Fruit fly (Drosophila melanogaster): Measurements from ENCODE around the gene Alp12.

dm6 chr2L:19429731-19430130, 5.9 kb downstream of the Alp12 start:
- TF ChIP-seq vnd (GFP tag; IDR thresholded peaks at IDR 0.05; ENCODE audit: partially characterized antibody) (no peak), CG1233 (GFP tag; optimal IDR thresholded peaks at IDR 0.05) (no peak)

Measured in whole organism, embryonic.